Fruit fly (Drosophila melanogaster): Measurements from ENCODE around the gene CG10301.

CG10301 gene

dm6 chr3R:23709508-23710208 is at the start of gene CG10301:
Gene CG10301, plus strand, starts transcription at chr3R:23710158.
- TF ChIP-seq noc (tag; optimal IDR thresholded peaks at IDR 0.05) = no peak

- no peak for TF ChIP-seq noc (tag; optimal IDR thresholded peaks at IDR 0.05)
Observed at dm6 chr3R:23662782-23663181, 47.2 kb upstream of the CG10301 start.

- TF ChIP-seq noc (tag; optimal IDR thresholded peaks at IDR 0.05) = no peak
Observed at dm6 chr3R:23664437-23664836, 45.5 kb upstream of the CG10301 start.

- no peak for TF ChIP-seq noc (tag; optimal IDR thresholded peaks at IDR 0.05)
Observed at dm6 chr3R:23666672-23667211, 43.2 kb upstream of the CG10301 start.

- no peak for TF ChIP-seq noc (tag; optimal IDR thresholded peaks at IDR 0.05)
Observed at dm6 chr3R:23667451-23667850, 42.5 kb upstream of the CG10301 start.

dm6 chr3R:23668583-23668982 is 41.4 kb upstream of the CG10301 start:
- TF ChIP-seq noc (tag; optimal IDR thresholded peaks at IDR 0.05) = peak; percentile 9

dm6 chr3R:23669401-23670216 is 40.3 kb upstream of the CG10301 start, which contains the start of gene CG31145:
Gene CG31145, minus strand, starts transcription at chr3R:23669659.
- TF ChIP-seq noc (tag; optimal IDR thresholded peaks at IDR 0.05) = peak; percentile 99

dm6 chr3R:23673084-23673483 is 36.9 kb upstream of the CG10301 start:
- TF ChIP-seq noc (tag; optimal IDR thresholded peaks at IDR 0.05) = no peak

dm6 chr3R:23674369-23674768 is 35.6 kb upstream of the CG10301 start:
- TF ChIP-seq noc (tag; optimal IDR thresholded peaks at IDR 0.05) = no peak

dm6 chr3R:23675646-23676045 is 34.3 kb upstream of the CG10301 start:
- no peak for TF ChIP-seq noc (tag; optimal IDR thresholded peaks at IDR 0.05)

dm6 chr3R:23677058-23677457 is 32.9 kb upstream of the CG10301 start, which contains the start of gene GILT3:
Gene GILT3, plus strand, starts transcription at chr3R:23677358.
- no peak for TF ChIP-seq noc (tag; optimal IDR thresholded peaks at IDR 0.05)

- TF ChIP-seq noc (tag; optimal IDR thresholded peaks at IDR 0.05) = peak; percentile 89
Observed at dm6 chr3R:23678349-23679193, 31.4 kb upstream of the CG10301 start, which contains the start of gene GILT2. Gene GILT2, plus strand, starts transcription at chr3R:23678895.

- TF ChIP-seq noc (tag; optimal IDR thresholded peaks at IDR 0.05) = peak; percentile 18
Observed at dm6 chr3R:23679911-23680336, 30.0 kb upstream of the CG10301 start, which contains the start of gene eIF3d1. Gene eIF3d1, plus strand, starts transcription at chr3R:23680039.

dm6 chr3R:23682203-23682602 is 27.8 kb upstream of the CG10301 start, which contains the start of gene CG16710:
Gene CG16710, plus strand, starts transcription at chr3R:23682503.
- TF ChIP-seq noc (tag; optimal IDR thresholded peaks at IDR 0.05) = no peak

dm6 chr3R:23683757-23684156 is 26.2 kb upstream of the CG10301 start, which contains the start of gene CG18754:
Gene CG18754, plus strand, starts transcription at chr3R:23684057.
- TF ChIP-seq noc (tag; optimal IDR thresholded peaks at IDR 0.05) = no peak

Measured in whole organism, larva.